Fruit fly (Drosophila melanogaster) whole organism, embryonic: Measurements from ENCODE around the gene CG31157.

Experiments used
- Blimp-1 ChIP-seq: fragments of 200-800 bp; sonication (Bioruptor generic); optimal IDR thresholded peaks from 3 replicates; lab custom pipeline; 2018; ENCODE audit warnings: missing biosample characterization, missing genetic modification characterization, mild to moderate bottlenecking, moderate library complexity, missing genetic modification reagents
- C15 ChIP-seq: fragments of 200-800 bp; sonication (Bioruptor generic); IDR thresholded peaks from 3 replicates; pipeline ENCODE4 v1.3.6; 2022; ENCODE audit warnings: missing biosample characterization, missing genetic modification characterization
- CG10147 ChIP-seq: fragments of 200-800 bp; sonication (Bioruptor generic); optimal IDR thresholded peaks from 2 replicates; lab custom pipeline; 2019; ENCODE audit warnings: missing biosample characterization, mild to moderate bottlenecking, missing genetic modification characterization, moderate library complexity
- CG10462 ChIP-seq: fragments of 200-800 bp; sonication (Bioruptor generic); optimal IDR thresholded peaks from 2 replicates; lab custom pipeline; 2016; ENCODE audit warnings: missing biosample characterization, missing genetic modification characterization
- CG10654 ChIP-seq: fragments of 200-800 bp; sonication (Bioruptor generic); optimal IDR thresholded peaks from 2 replicates; lab custom pipeline; 2016; ENCODE audit warnings: missing biosample characterization, missing genetic modification characterization
- CG12071 ChIP-seq: fragments of 200-800 bp; sonication (Bioruptor generic); optimal IDR thresholded peaks from 3 replicates; lab custom pipeline; 2018; ENCODE audit warnings: missing biosample characterization, mild to moderate bottlenecking, missing genetic modification characterization
- CG12236 ChIP-seq: fragments of 200-800 bp; sonication (Bioruptor generic); optimal IDR thresholded peaks from 2 replicates; lab custom pipeline; 2016; ENCODE audit warnings: missing biosample characterization, missing genetic modification characterization
- CG13624 ChIP-seq: fragments of 200-800 bp; sonication (Bioruptor generic); optimal IDR thresholded peaks from 2 replicates; lab custom pipeline; 2016; ENCODE audit warnings: missing biosample characterization, missing genetic modification characterization
- CG15479 ChIP-seq: fragments of 200-800 bp; sonication (Bioruptor generic); optimal IDR thresholded peaks from 3 replicates; lab custom pipeline; 2019; ENCODE audit warnings: missing biosample characterization, mild to moderate bottlenecking, missing genetic modification characterization, moderate library complexity
- CG1603 ChIP-seq: fragments of 200-800 bp; sonication (Bioruptor generic); optimal IDR thresholded peaks from 2 replicates; lab custom pipeline; 2019; ENCODE audit warnings: missing biosample characterization, mild to moderate bottlenecking, missing genetic modification characterization, moderate library complexity
- CG17568 ChIP-seq: fragments of 200-800 bp; sonication (Bioruptor generic); optimal IDR thresholded peaks from 2 replicates; lab custom pipeline; 2018; ENCODE audit warnings: missing biosample characterization, mild to moderate bottlenecking, missing genetic modification characterization, moderate library complexity
- CG1832 ChIP-seq: fragments of 200-800 bp; sonication (Bioruptor generic); optimal IDR thresholded peaks from 2 replicates; lab custom pipeline; 2017; ENCODE audit warnings: missing biosample characterization, mild to moderate bottlenecking, missing genetic modification characterization, inconsistent platforms
- CG2889 ChIP-seq: fragments of 200-800 bp; sonication (Bioruptor generic); IDR thresholded peaks from 3 replicates; pipeline ENCODE4 v1.3.6; 2022; ENCODE audit warnings: missing biosample characterization, missing genetic modification characterization
- CG34376 ChIP-seq: fragments of 200-800 bp; sonication (Bioruptor generic); optimal IDR thresholded peaks from 2 replicates; lab custom pipeline; 2018; ENCODE audit warnings: missing biosample characterization, mild to moderate bottlenecking, missing genetic modification characterization
- CG4707 ChIP-seq: fragments of 200-800 bp; sonication (Bioruptor generic); optimal IDR thresholded peaks from 2 replicates; lab custom pipeline; 2018; ENCODE audit warnings: missing biosample characterization, mild to moderate bottlenecking, missing genetic modification characterization, moderate library complexity
- CG9876 ChIP-seq: fragments of 200-800 bp; sonication (Bioruptor generic); optimal IDR thresholded peaks from 2 replicates; lab custom pipeline; 2016; ENCODE audit warnings: missing biosample characterization, missing genetic modification characterization
- CHES-1-like ChIP-seq: fragments of 200-800 bp; sonication (Bioruptor generic); optimal IDR thresholded peaks from 2 replicates; lab custom pipeline; 2016; ENCODE audit warnings: missing biosample characterization, missing genetic modification characterization
- Dad ChIP-seq: fragments of 200-800 bp; sonication (Bioruptor generic); optimal IDR thresholded peaks from 3 replicates; lab custom pipeline; 2016; ENCODE audit warnings: missing biosample characterization, missing genetic modification characterization
- Dfd ChIP-seq, 2 experiments: fragments of >200 bp; optimal IDR thresholded peaks; 2 replicates each; lab custom pipeline; 2017; ENCODE audit warnings: missing biosample characterization in 2 of 2, missing genetic modification characterization in 2 of 2
- Dp ChIP-seq: fragments of 200-800 bp; sonication (Bioruptor generic); optimal IDR thresholded peaks from 2 replicates; lab custom pipeline; 2018; ENCODE audit warnings: missing biosample characterization, mild to moderate bottlenecking, missing genetic modification characterization, moderate library complexity
- Drgx ChIP-seq: fragments of 200-800 bp; sonication (Bioruptor generic); IDR thresholded peaks from 2 replicates; pipeline ENCODE4 v1.3.6; 2022; ENCODE audit warnings: missing biosample characterization, missing genetic modification characterization
- Hand ChIP-seq: fragments of 200-800 bp; sonication (Bioruptor generic); optimal IDR thresholded peaks from 2 replicates; lab custom pipeline; 2017; ENCODE audit warnings: mild to moderate bottlenecking, missing biosample characterization, missing genetic modification reagents, missing genetic modification characterization
- HmgZ ChIP-seq: fragments of 200-800 bp; sonication (Bioruptor generic); optimal IDR thresholded peaks from 2 replicates; lab custom pipeline; 2018; ENCODE audit warnings: missing biosample characterization, mild to moderate bottlenecking, missing genetic modification characterization
- Lhr ChIP-seq: fragments of 200-800 bp; sonication (Bioruptor generic); optimal IDR thresholded peaks from 3 replicates; lab custom pipeline; 2017; ENCODE audit warnings: mild to moderate bottlenecking, missing biosample characterization, missing genetic modification reagents, missing genetic modification characterization
- Lpt ChIP-seq: fragments of >200 bp; optimal IDR thresholded peaks from 2 replicates; lab custom pipeline; 2018; ENCODE audit warnings: missing biosample characterization, missing genetic modification characterization
- NK7.1 ChIP-seq: fragments of 200-800 bp; sonication (Bioruptor generic); optimal IDR thresholded peaks from 3 replicates; lab custom pipeline; 2016; ENCODE audit warnings: missing biosample characterization, missing genetic modification characterization
- Oaz ChIP-seq: fragments of 200-800 bp; sonication (Bioruptor generic); IDR thresholded peaks from 2 replicates; pipeline ENCODE4 v1.3.6; 2022; ENCODE audit warnings: missing biosample characterization, missing genetic modification characterization
- Ptx1 ChIP-seq: fragments of 200-800 bp; sonication (Bioruptor generic); IDR thresholded peaks from 2 replicates; pipeline ENCODE4 v1.3.6; 2022; ENCODE audit warnings: missing biosample characterization, missing genetic modification characterization
- ab ChIP-seq: fragments of 200-800 bp; sonication (Bioruptor generic); optimal IDR thresholded peaks from 2 replicates; lab custom pipeline; 2016; ENCODE audit warnings: missing biosample characterization, missing genetic modification characterization
- amos ChIP-seq: fragments of 200-800 bp; sonication (Bioruptor generic); IDR thresholded peaks from 2 replicates; pipeline ENCODE4 v1.3.6; 2022; ENCODE audit warnings: missing biosample characterization, missing genetic modification characterization; ENCODE audit not compliant: partially characterized antibody
- az2 ChIP-seq: fragments of 200-800 bp; sonication (Bioruptor generic); optimal IDR thresholded peaks from 3 replicates; lab custom pipeline; 2016; ENCODE audit warnings: missing biosample characterization, missing genetic modification characterization
- bcd ChIP-seq: fragments of 200-800 bp; sonication (Bioruptor generic); optimal IDR thresholded peaks from 2 replicates; lab custom pipeline; 2017; ENCODE audit warnings: missing biosample characterization, mild to moderate bottlenecking, missing genetic modification characterization
- cas ChIP-seq: fragments of 200-800 bp; sonication (Bioruptor generic); IDR thresholded peaks from 2 replicates; pipeline ENCODE4 v1.3.6; 2022; ENCODE audit warnings: missing biosample characterization, missing genetic modification characterization
- disco-r ChIP-seq: fragments of 200-800 bp; sonication (Bioruptor generic); optimal IDR thresholded peaks from 2 replicates; lab custom pipeline; 2016; ENCODE audit warnings: missing biosample characterization, missing genetic modification characterization
- fd3F ChIP-seq: fragments of 200-800 bp; sonication (Bioruptor generic); optimal IDR thresholded peaks from 2 replicates; lab custom pipeline; 2018; ENCODE audit warnings: missing biosample characterization, mild to moderate bottlenecking, missing genetic modification characterization, moderate library complexity
- fru ChIP-seq: fragments of >200 bp; optimal IDR thresholded peaks from 2 replicates; lab custom pipeline; 2017
- gem ChIP-seq: fragments of 200-800 bp; sonication (Bioruptor generic); optimal IDR thresholded peaks from 2 replicates; lab custom pipeline; 2019; ENCODE audit warnings: missing biosample characterization, mild to moderate bottlenecking, missing genetic modification characterization, moderate library complexity
- her ChIP-seq: fragments of 200-800 bp; sonication (Bioruptor generic); optimal IDR thresholded peaks from 2 replicates; lab custom pipeline; 2016; ENCODE audit warnings: missing biosample characterization, missing genetic modification characterization
- hth ChIP-seq: fragments of >200 bp; optimal IDR thresholded peaks from 2 replicates; lab custom pipeline; 2017; ENCODE audit warnings: inconsistent platforms
- klu ChIP-seq: fragments of 200-800 bp; sonication (Bioruptor generic); IDR thresholded peaks from 2 replicates; pipeline ENCODE4 v1.3.6; 2022; ENCODE audit warnings: missing biosample characterization, missing genetic modification characterization
- mam ChIP-seq: fragments of 200-800 bp; sonication (Bioruptor generic); optimal IDR thresholded peaks from 3 replicates; lab custom pipeline; 2016; ENCODE audit warnings: missing biosample characterization, missing genetic modification characterization
- pita ChIP-seq: fragments of 200-800 bp; sonication (Bioruptor generic); optimal IDR thresholded peaks from 2 replicates; lab custom pipeline; 2017; ENCODE audit warnings: missing biosample characterization, mild to moderate bottlenecking, missing genetic modification characterization
- psq ChIP-seq: fragments of 200-800 bp; sonication (Bioruptor generic); optimal IDR thresholded peaks from 2 replicates; lab custom pipeline; 2017; ENCODE audit warnings: missing biosample characterization, missing genetic modification characterization
- pzg ChIP-seq: fragments of 200-800 bp; sonication (Bioruptor generic); optimal IDR thresholded peaks from 3 replicates; lab custom pipeline; 2018; ENCODE audit warnings: missing biosample characterization, mild to moderate bottlenecking, missing genetic modification characterization, moderate library complexity
- sna ChIP-seq: fragments of 200-800 bp; sonication (Bioruptor generic); IDR thresholded peaks from 2 replicates; pipeline ENCODE4 v1.3.6; 2022; ENCODE audit warnings: missing biosample characterization, missing genetic modification characterization; ENCODE audit not compliant: partially characterized antibody
- sqz ChIP-seq: fragments of 200-800 bp; sonication (Bioruptor generic); optimal IDR thresholded peaks from 3 replicates; lab custom pipeline; 2018; ENCODE audit warnings: missing biosample characterization, mild to moderate bottlenecking, missing genetic modification characterization
- tio ChIP-seq: fragments of 200-800 bp; sonication (Bioruptor generic); optimal IDR thresholded peaks from 2 replicates; lab custom pipeline; 2017; ENCODE audit warnings: missing biosample characterization, missing genetic modification characterization, inconsistent platforms
- tna ChIP-seq: fragments of 200-800 bp; sonication (Bioruptor generic); IDR thresholded peaks from 2 replicates; pipeline ENCODE4 v1.3.6; 2022; ENCODE audit warnings: missing biosample characterization, missing genetic modification characterization; ENCODE audit not compliant: partially characterized antibody
- trem ChIP-seq: fragments of 200-800 bp; optimal IDR thresholded peaks from 3 replicates; lab custom pipeline; 2019; ENCODE audit warnings: missing biosample characterization, mild to moderate bottlenecking, missing genetic modification characterization, moderate library complexity
- vvl ChIP-seq: fragments of 200-800 bp; sonication (Bioruptor generic); IDR thresholded peaks from 2 replicates; pipeline ENCODE4 v1.3.6; 2022; ENCODE audit warnings: missing biosample characterization, missing genetic modification characterization

CG31157 gene

DNA sequence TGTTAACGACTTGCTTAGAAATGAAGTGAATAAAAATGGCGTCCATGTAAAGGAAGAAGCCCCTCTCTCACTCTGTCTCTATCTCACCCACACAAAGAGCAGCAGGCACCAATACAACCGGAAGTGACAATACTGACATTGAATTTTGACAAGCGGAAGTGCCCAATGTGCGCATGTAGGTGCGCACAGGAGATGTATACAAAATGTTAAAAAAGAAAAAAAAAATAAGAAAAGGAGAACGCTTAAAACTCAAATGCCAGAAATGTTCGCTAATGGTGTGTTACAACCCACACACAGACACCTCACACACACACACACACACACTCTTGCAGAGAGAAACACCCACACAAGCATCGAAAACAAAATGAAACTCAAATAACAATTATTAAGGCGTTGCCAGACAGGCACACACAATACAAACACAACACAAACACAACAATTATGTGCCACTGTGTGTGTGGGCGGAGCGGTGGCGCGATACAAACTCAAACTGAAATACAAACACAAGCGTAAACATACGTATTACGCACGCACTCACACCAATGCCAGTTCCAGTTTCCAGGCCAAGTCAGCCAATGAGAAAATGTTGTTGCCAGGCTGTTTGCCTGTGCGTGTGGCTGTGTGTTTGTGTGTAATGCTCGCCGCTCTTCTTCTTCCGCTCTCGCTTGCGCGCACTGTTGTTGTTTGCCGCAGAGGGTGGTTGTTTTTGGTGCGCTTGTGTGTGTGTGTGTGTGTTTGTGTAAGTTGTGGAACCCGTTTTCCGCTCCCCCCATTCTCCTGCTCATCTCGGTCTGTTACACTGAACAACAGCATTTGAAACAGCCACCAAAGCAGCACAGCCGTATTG is 16.4 kb downstream of the CG31157 start (continued):
- TF ChIP-seq Lpt (no peak), Lhr (GFP tag; lab: Kevin White, UChicago) (no peak), Drgx (GFP tag; lab: Robert Waterston, UW) (no peak), CG13624 (GFP tag; lab: Kevin White, UChicago) (no peak), CG9876 (GFP tag; lab: Kevin White, UChicago) (no peak), Blimp-1 (GFP tag; lab: Kevin White, UChicago) (no peak), Dfd (GFP tag; optimal IDR thresholded peaks at IDR 0.05; lab: Kevin White, UChicago) (peak in 1 of 2 experiments; percentile 78), pita (no peak), sqz (GFP tag; lab: Kevin White, UChicago) (no peak), HmgZ (tag; lab: Kevin White, UChicago) (peak; percentile 19), CG1832 (peak; percentile 91), bcd (GFP tag; lab: Kevin White, UChicago) (no peak), Dad (GFP tag; lab: Kevin White, UChicago) (no peak), trem (tag; lab: Kevin White, UChicago) (no peak), CG12236 (GFP tag; lab: Kevin White, UChicago) (no peak), pzg (GFP tag; lab: Kevin White, UChicago) (no peak), C15 (GFP tag; lab: Robert Waterston, UW) (no peak), CG15479 (GFP tag; lab: Kevin White, UChicago) (peak; percentile 95), her (GFP tag; lab: Kevin White, UChicago) (no peak), ab (GFP tag; lab: Kevin White, UChicago) (no peak), vvl (0 out of 2 replicates have a peak, but pooled peaks have one; percentile 15), disco-r (GFP tag; lab: Kevin White, UChicago) (no peak), CHES-1-like (no peak), mam (GFP tag; lab: Kevin White, UChicago) (no peak), amos (GFP tag; lab: Robert Waterston, UW) (no peak), NK7.1 (GFP tag; lab: Kevin White, UChicago) (no peak), CG1603 (no peak), Hand (GFP tag; lab: Kevin White, UChicago) (no peak), CG10462 (GFP tag; lab: Kevin White, UChicago) (no peak), sna (GFP tag; lab: Robert Waterston, UW) (0 out of 2 replicates have a peak, but pooled peaks have one; percentile 52), CG2889 (no peak), CG12071 (GFP tag; lab: Kevin White, UChicago) (no peak), klu (peak; percentile 30; the same call in 1 of the 2 replicates), fd3F (GFP tag; lab: Kevin White, UChicago) (no peak), fru (no peak), gem (no peak), CG34376 (GFP tag; lab: Kevin White, UChicago) (no peak), psq (GFP tag; lab: Kevin White, UChicago) (no peak), CG17568 (GFP tag; lab: Kevin White, UChicago) (no peak), cas (GFP tag; lab: Robert Waterston, UW) (no peak), hth (lab: Kevin White, UChicago) (no peak), tio (GFP tag; lab: Kevin White, UChicago) (no peak), tna (GFP tag; lab: Robert Waterston, UW) (0 out of 2 replicates have a peak, but pooled peaks have one; percentile 46), Dp (GFP tag; lab: Kevin White, UChicago) (no peak), Ptx1 (no peak), Oaz (no peak), az2 (no peak), CG4707 (GFP tag; lab: Kevin White, UChicago) (no peak), CG10147 (GFP tag; lab: Kevin White, UChicago) (no peak), CG10654 (GFP tag; lab: Kevin White, UChicago) (no peak)
